Fruit fly (Drosophila melanogaster): Measurements from ENCODE around the gene Alg13.

The Alg13 gene

DNA sequence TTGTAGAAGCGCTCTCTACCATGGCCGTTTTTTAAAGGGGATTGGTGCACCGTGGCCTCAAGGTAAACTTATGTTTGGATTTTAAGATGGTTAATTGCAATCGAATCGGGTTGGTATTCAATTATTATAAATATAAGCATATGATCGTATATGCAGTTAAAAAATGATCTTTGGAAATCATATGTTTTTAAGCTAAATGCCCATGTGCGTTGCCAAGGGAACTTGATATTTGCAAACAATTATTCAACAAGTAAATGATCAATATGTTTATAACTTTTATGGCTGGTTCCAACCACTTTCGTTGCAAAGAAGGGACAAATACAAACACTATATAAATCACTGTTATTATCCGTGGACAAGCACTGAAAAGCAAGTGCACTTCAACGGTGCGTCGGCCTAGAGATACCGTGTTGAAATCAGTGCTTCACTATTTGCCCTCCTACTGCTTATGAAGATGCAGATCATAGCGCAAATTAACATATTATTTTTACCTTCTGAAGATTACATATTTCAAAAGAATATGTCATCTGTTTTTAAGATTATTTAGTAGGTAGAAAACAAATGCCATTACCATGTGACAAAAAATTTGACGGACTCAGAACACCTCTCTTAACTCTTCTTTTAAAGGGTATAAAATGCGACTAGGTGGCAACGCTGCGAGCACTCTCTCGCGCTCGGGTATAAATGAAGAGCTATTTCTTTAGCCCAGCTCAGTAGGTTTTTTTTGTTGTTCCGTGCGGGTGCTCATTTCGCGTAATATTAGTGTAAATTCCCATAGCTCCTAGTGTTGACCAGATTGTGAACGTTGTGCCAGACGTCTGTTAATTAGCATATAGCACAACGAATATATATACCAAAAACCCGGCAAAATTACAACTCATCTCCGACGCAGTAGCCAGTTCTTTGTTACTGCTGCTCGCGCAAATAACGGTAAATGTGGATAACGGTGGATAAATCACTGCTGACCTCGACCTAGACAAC, 19.3 kb upstream of the Alg13 start, which contains the start of gene rdog (continued):
- TF ChIP-seq CkIIα-i1 (GFP tag; IDR thresholded peaks at IDR 0.05) (no peak), ftz-f1 (GFP tag; optimal IDR thresholded peaks at IDR 0.05) (peak; percentile 15), repo (GFP tag; optimal IDR thresholded peaks at IDR 0.05) (peak; percentile 24), zfh1 (GFP tag; IDR thresholded peaks at IDR 0.05) (peak; percentile 50; the same call in 1 of the 3 replicates), btn (GFP tag; optimal IDR thresholded peaks at IDR 0.05) (peak; percentile 62), onecut (GFP tag; IDR thresholded peaks at IDR 0.05) (0 out of 2 replicates have a peak, but pooled peaks have one; percentile 25), CG4328 (GFP tag; optimal IDR thresholded peaks at IDR 0.05) (peak; percentile 24), Mes4 (GFP tag; optimal IDR thresholded peaks at IDR 0.05) (peak; percentile 68), chn (GFP tag; optimal IDR thresholded peaks at IDR 0.05) (peak; percentile 88), CG17186 (GFP tag; optimal IDR thresholded peaks at IDR 0.05) (peak; percentile 46), CG13775 (GFP tag; optimal IDR thresholded peaks at IDR 0.05) (peak; percentile 84), CG1792 (GFP tag; optimal IDR thresholded peaks at IDR 0.05) (peak; percentile 61), tin (GFP tag; optimal IDR thresholded peaks at IDR 0.05) (peak; percentile 85), CG7556 (GFP tag; optimal IDR thresholded peaks at IDR 0.05) (peak; percentile 82), CG15514 (GFP tag; optimal IDR thresholded peaks at IDR 0.05) (peak; percentile 67), Dll (GFP tag; IDR thresholded peaks at IDR 0.05; ENCODE audit: partially characterized antibody) (no peak), dimm (GFP tag; IDR thresholded peaks at IDR 0.05) (no peak), exex (tag; optimal IDR thresholded peaks at IDR 0.05) (no peak), CG4730 (GFP tag; IDR thresholded peaks at IDR 0.05) (no peak), Dad (GFP tag; optimal IDR thresholded peaks at IDR 0.05) (peak; percentile 41), CG17612 (GFP tag; IDR thresholded peaks at IDR 0.05) (no peak), CG14667 (GFP tag; IDR thresholded peaks at IDR 0.05) (no peak), ken (GFP tag; IDR thresholded peaks at IDR 0.05) (no peak; the same call in 2 of the 3 replicates), chm (GFP tag; IDR thresholded peaks at IDR 0.05) (0 out of 2 replicates have a peak, but pooled peaks have one; percentile 36), Camta (GFP tag; optimal IDR thresholded peaks at IDR 0.05) (peak; percentile 87), scrt (GFP tag; optimal IDR thresholded peaks at IDR 0.05) (peak; percentile 73), cato (GFP tag; optimal IDR thresholded peaks at IDR 0.05; ENCODE audit: borderline replicate concordance) (peak; percentile 54), grau (tag; optimal IDR thresholded peaks at IDR 0.05) (peak; percentile 83), CG10654 (GFP tag; optimal IDR thresholded peaks at IDR 0.05) (peak; percentile 70), CTCF (GFP tag; optimal IDR thresholded peaks at IDR 0.05) (no peak), chinmo (GFP tag; IDR thresholded peaks at IDR 0.05; ENCODE audit: partially characterized antibody) (0 out of 4 replicates have a peak, but pooled peaks have one; percentile 50), CG1647 (GFP tag; optimal IDR thresholded peaks at IDR 0.05) (peak; percentile 47), Six4 (GFP tag; optimal IDR thresholded peaks at IDR 0.05) (peak; percentile 75), Trl (optimal IDR thresholded peaks at IDR 0.05) (peak; percentile 57 to 74), Trl (GFP tag; optimal IDR thresholded peaks at IDR 0.05) (peak; percentile 76), Hr3 (GFP tag; optimal IDR thresholded peaks at IDR 0.05) (peak; percentile 73), CG7839 (tag; optimal IDR thresholded peaks at IDR 0.05) (peak; percentile 88), prd (optimal IDR thresholded peaks at IDR 0.05) (no peak), prd (GFP tag; IDR thresholded peaks at IDR 0.05) (peak; percentile 65; the same call in 2 of the 3 replicates), CHES-1-like (GFP tag; optimal IDR thresholded peaks at IDR 0.05) (peak; percentile 79), phol (tag; optimal IDR thresholded peaks at IDR 0.05) (peak; percentile 69), TFAM (GFP tag; optimal IDR thresholded peaks at IDR 0.05) (no peak), CG8089 (GFP tag; optimal IDR thresholded peaks at IDR 0.05) (peak; percentile 78), Spps (tag; optimal IDR thresholded peaks at IDR 0.05) (peak; percentile 50), Nf-YB (GFP tag; optimal IDR thresholded peaks at IDR 0.05) (peak; percentile 55), CG17328 (GFP tag; IDR thresholded peaks at IDR 0.05) (peak; percentile 52; the same call in 1 of the 2 replicates), Hmr (GFP tag; optimal IDR thresholded peaks at IDR 0.05) (peak; percentile 75), ATbp (GFP tag; optimal IDR thresholded peaks at IDR 0.05) (peak; percentile 38), Aef1 (GFP tag; IDR thresholded peaks at IDR 0.05) (peak; percentile 42; the same call in 1 of the 3 replicates)
